Fruit fly (Drosophila melanogaster): Measurements from ENCODE around the gene RFeSP.
A peak's percentile ranks its signal among the peaks of the same experiment; 100 is the strongest.

RFeSP gene

dm6 chr2L:1634099-1634856 lies 20.3 kb upstream of the RFeSP start (continued):
- TF ChIP-seq CG13775 (GFP tag; optimal IDR thresholded peaks at IDR 0.05) (peak; percentile 62), Ets97D (GFP tag; optimal IDR thresholded peaks at IDR 0.05) (peak; percentile 24), CG4424 (GFP tag; optimal IDR thresholded peaks at IDR 0.05) (peak; percentile 45), Hand (GFP tag; optimal IDR thresholded peaks at IDR 0.05) (peak; percentile 72), Xbp1 (GFP tag; optimal IDR thresholded peaks at IDR 0.05) (peak; percentile 67), CG8924 (tag; optimal IDR thresholded peaks at IDR 0.05) (peak; percentile 72), CG34422 (GFP tag; IDR thresholded peaks at IDR 0.05) (peak; percentile 54; the same call in 1 of the 3 replicates), TFAM (GFP tag; optimal IDR thresholded peaks at IDR 0.05) (no peak), CG12744 (GFP tag; optimal IDR thresholded peaks at IDR 0.05) (peak; percentile 44), HLHmδ (GFP tag; optimal IDR thresholded peaks at IDR 0.05) (no peak), zen2 (GFP tag; IDR thresholded peaks at IDR 0.05; ENCODE audit: partially characterized antibody) (no peak), vfl (GFP tag; optimal IDR thresholded peaks at IDR 0.05) (peak; percentile 55), btn (GFP tag; optimal IDR thresholded peaks at IDR 0.05) (no peak), peb (GFP tag; IDR thresholded peaks at IDR 0.05) (no peak), Sin3A (optimal IDR thresholded peaks at IDR 0.05) (no peak), CG11560 (tag; IDR thresholded peaks at IDR 0.05) (peak; percentile 72; the same call in 2 of the 3 replicates), repo (GFP tag; optimal IDR thresholded peaks at IDR 0.05) (no peak), Kr (GFP tag; optimal IDR thresholded peaks at IDR 0.05) (no peak), zf30C (GFP tag; optimal IDR thresholded peaks at IDR 0.05) (no peak), CG11723 (GFP tag; optimal IDR thresholded peaks at IDR 0.05) (peak; percentile 29), odd (GFP tag; optimal IDR thresholded peaks at IDR 0.05) (peak; percentile 8), CG4617 (GFP tag; optimal IDR thresholded peaks at IDR 0.05; ENCODE audit: borderline replicate concordance) (no peak)

- TF ChIP-seq sim (GFP tag; IDR thresholded peaks at IDR 0.05) (0 out of 2 replicates have a peak, but pooled peaks have one; percentile 11), CG17568 (GFP tag; optimal IDR thresholded peaks at IDR 0.05) (no peak), CG7271 (tag; optimal IDR thresholded peaks at IDR 0.05) (no peak), Ets97D (GFP tag; optimal IDR thresholded peaks at IDR 0.05) (no peak), zen2 (GFP tag; IDR thresholded peaks at IDR 0.05; ENCODE audit: partially characterized antibody) (no peak), CG10321 (GFP tag; IDR thresholded peaks at IDR 0.05) (0 out of 2 replicates have a peak, but pooled peaks have one; percentile 7), CTCF (GFP tag; optimal IDR thresholded peaks at IDR 0.05) (no peak), CG6272 (GFP tag; IDR thresholded peaks at IDR 0.05) (no peak), CG12391 (tag; optimal IDR thresholded peaks at IDR 0.05) (no peak), pho (GFP tag; optimal IDR thresholded peaks at IDR 0.05) (no peak), tio (GFP tag; optimal IDR thresholded peaks at IDR 0.05) (no peak), CG13123 (GFP tag; optimal IDR thresholded peaks at IDR 0.05) (no peak), nerfin-2 (GFP tag; IDR thresholded peaks at IDR 0.05; ENCODE audit: partially characterized antibody) (no peak), hth (optimal IDR thresholded peaks at IDR 0.05) (no peak), wdn (GFP tag; IDR thresholded peaks at IDR 0.05) (no peak), CG15011 (GFP tag; optimal IDR thresholded peaks at IDR 0.05) (no peak), Rfx (GFP tag; IDR thresholded peaks at IDR 0.05) (no peak), onecut (GFP tag; IDR thresholded peaks at IDR 0.05) (no peak), ci (GFP tag; IDR thresholded peaks at IDR 0.05) (no peak), CG6813 (GFP tag; optimal IDR thresholded peaks at IDR 0.05) (no peak), CG15479 (GFP tag; optimal IDR thresholded peaks at IDR 0.05) (no peak), Bteb2 (GFP tag; optimal IDR thresholded peaks at IDR 0.05) (no peak), CG1233 (GFP tag; optimal IDR thresholded peaks at IDR 0.05) (no peak), Hey (tag; optimal IDR thresholded peaks at IDR 0.05) (no peak), Hsf (GFP tag; optimal IDR thresholded peaks at IDR 0.05) (no peak), sens (GFP tag) (peak; percentile 70), Lim3 (GFP tag; IDR thresholded peaks at IDR 0.05) (no peak), Nf-YC (tag; optimal IDR thresholded peaks at IDR 0.05) (no peak), Fer3 (tag; optimal IDR thresholded peaks at IDR 0.05) (no peak), tup (GFP tag; optimal IDR thresholded peaks at IDR 0.05) (no peak), yki (optimal IDR thresholded peaks at IDR 0.05) (no peak), CG14860 (GFP tag; IDR thresholded peaks at IDR 0.05; ENCODE audit: partially characterized antibody) (no peak)
Observed at dm6 chr2L:1633397-1633796, 19.4 kb upstream of the RFeSP start.

Data from whole organism, embryonic.